Worm (Caenorhabditis elegans) whole organism, L2 larva: Measurements from ENCODE around the gene pals-19.

ENCODE experiments used
- C34F6.9 ChIP-seq: fragments of 150-350 bp; optimal IDR thresholded peaks from 2 replicates; lab custom pipeline; 2014; ENCODE audit warnings: missing biosample characterization, missing genetic modification characterization
- crh-2 ChIP-seq: sonication (generic microtip); optimal IDR thresholded peaks from 2 replicates; lab custom pipeline; 2017; ENCODE audit warnings: missing biosample characterization, missing genetic modification characterization
- nhr-25 ChIP-seq: fragments of 150-350 bp; sonication (generic microtip); optimal IDR thresholded peaks from 3 replicates; lab custom pipeline; 2014; ENCODE audit warnings: missing biosample characterization, missing genetic modification characterization
- unc-62 ChIP-seq: fragments of 150-350 bp; optimal IDR thresholded peaks from 2 replicates; lab custom pipeline; 2014; ENCODE audit warnings: missing biosample characterization, missing genetic modification reagents, missing genetic modification characterization
- ztf-11 ChIP-seq: sonication (generic microtip); optimal IDR thresholded peaks from 2 replicates; lab custom pipeline; 2017; ENCODE audit warnings: missing biosample characterization, missing genetic modification characterization

DNA sequence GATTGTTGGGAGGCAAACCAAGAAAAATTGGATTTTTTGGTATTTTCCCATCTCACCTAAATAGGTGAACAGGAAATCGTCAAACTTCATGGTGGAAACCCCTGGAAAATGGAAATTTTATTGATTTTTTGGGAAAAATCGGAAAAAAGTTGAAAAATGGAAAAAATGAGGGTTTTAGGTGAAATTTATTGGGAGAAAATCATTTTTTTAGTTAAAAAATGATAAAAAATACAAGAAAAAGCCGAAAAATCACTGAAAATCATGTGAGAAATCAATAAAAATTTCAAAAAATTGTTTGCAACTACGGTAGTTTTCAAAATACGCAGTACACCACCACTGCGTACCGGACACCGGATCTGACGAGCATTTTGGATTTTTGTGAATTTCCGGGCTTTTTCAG is 25.4 kb downstream of the pals-19 start, which contains the start of gene lelo-2:
- TF ChIP-seq unc-62 (GFP tag; lab: Kevin White, UChicago): no peak
- no peak for TF ChIP-seq ztf-11
- TF ChIP-seq nhr-25: no peak
- TF ChIP-seq C34F6.9: no peak
- no peak for TF ChIP-seq crh-2
